Worm (Caenorhabditis elegans): Measurements from ENCODE around the gene C25A8.2.

C25A8.2 gene

DNA sequence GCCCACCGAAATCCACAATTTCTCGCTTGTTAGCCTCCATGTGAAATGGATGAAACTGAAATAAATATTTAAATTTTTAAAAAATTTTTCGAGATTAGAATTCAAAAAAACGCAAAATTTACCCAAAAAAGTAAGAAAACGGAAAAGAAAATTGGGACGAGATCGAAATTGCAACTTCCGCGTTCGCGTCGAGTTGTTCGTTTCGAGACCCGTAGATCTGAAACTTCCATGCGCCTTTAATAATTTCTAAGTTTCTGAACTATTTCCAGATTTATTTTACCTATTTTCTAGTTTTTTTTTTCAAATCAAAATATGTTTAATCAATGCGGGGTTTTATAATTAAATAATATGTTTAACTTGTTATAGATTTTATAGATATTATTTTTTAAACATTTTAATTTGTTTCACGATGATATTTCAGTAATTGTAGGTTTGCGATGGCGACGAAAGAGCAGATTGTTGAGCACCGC is 32.5 kb upstream of the C25A8.2 start, which contains the start of the genes pgl-1 and him-3:
pgl-1 (minus strand) TSS at position 230 of the 470 bp plus-strand sequence.
him-3 (plus strand) TSS at position 420 of the 470 bp plus-strand sequence.
- TF ChIP-seq ets-7 (tag; optimal IDR thresholded peaks at IDR 0.05) (no peak), scrt-1 (GFP tag; IDR thresholded peaks at IDR 0.05) (no peak), B0310.2 (tag; optimal IDR thresholded peaks at IDR 0.05) (no peak), tbx-11 (GFP tag; IDR thresholded peaks at IDR 0.05) (no peak), hmbx-1 (tag; optimal IDR thresholded peaks at IDR 0.05) (no peak), tra-4 (tag; optimal IDR thresholded peaks at IDR 0.05) (no peak), ceh-13 (GFP tag; optimal IDR thresholded peaks at IDR 0.05) (no peak), sea-1 (GFP tag; conservative IDR thresholded peaks at IDR 0.05) (no peak)

DNA sequence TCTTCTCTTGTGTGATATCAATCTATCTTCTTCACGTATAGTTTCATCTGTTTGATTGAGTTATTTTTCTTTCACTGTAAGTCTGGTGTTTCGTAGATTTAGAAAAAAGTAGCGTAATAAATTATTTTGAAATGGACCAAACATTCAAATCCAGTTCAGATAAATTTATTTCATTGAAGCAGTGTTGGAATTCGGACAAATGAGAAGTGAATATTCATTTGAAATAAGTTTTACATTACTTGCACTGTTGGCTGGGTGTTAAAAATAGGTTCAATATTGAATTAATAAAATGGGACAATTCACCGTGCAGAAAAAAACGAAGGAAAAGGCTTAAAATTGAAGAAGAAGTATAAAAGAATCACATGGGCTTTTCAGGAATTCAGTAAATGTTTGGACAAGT is 31.0 kb upstream of the C25A8.2 start:
- TF ChIP-seq tbx-37 (GFP tag; conservative IDR thresholded peaks at IDR 0.05) (no peak), F13C5.2 (tag; optimal IDR thresholded peaks at IDR 0.05) (no peak), B0310.2 (tag; optimal IDR thresholded peaks at IDR 0.05) (no peak), hnd-1 (tag; optimal IDR thresholded peaks at IDR 0.05) (no peak), hmg-4 (GFP tag; optimal IDR thresholded peaks at IDR 0.05) (no peak), ceh-36 (tag; optimal IDR thresholded peaks at IDR 0.05) (no peak), ceh-13 (GFP tag; optimal IDR thresholded peaks at IDR 0.05) (no peak), flt-1 (GFP tag; IDR thresholded peaks at IDR 0.05) (no peak), tra-4 (tag; optimal IDR thresholded peaks at IDR 0.05) (no peak), sea-1 (GFP tag; conservative IDR thresholded peaks at IDR 0.05) (no peak), pes-1 (GFP tag; IDR thresholded peaks at IDR 0.05) (no peak), tbx-11 (GFP tag; IDR thresholded peaks at IDR 0.05) (no peak), aly-1 (tag; optimal IDR thresholded peaks at IDR 0.05) (no peak), hmbx-1 (tag; optimal IDR thresholded peaks at IDR 0.05) (no peak), ets-7 (tag; optimal IDR thresholded peaks at IDR 0.05) (no peak), scrt-1 (GFP tag; IDR thresholded peaks at IDR 0.05) (no peak), ama-1 (optimal IDR thresholded peaks at IDR 0.05) (no peak)

DNA sequence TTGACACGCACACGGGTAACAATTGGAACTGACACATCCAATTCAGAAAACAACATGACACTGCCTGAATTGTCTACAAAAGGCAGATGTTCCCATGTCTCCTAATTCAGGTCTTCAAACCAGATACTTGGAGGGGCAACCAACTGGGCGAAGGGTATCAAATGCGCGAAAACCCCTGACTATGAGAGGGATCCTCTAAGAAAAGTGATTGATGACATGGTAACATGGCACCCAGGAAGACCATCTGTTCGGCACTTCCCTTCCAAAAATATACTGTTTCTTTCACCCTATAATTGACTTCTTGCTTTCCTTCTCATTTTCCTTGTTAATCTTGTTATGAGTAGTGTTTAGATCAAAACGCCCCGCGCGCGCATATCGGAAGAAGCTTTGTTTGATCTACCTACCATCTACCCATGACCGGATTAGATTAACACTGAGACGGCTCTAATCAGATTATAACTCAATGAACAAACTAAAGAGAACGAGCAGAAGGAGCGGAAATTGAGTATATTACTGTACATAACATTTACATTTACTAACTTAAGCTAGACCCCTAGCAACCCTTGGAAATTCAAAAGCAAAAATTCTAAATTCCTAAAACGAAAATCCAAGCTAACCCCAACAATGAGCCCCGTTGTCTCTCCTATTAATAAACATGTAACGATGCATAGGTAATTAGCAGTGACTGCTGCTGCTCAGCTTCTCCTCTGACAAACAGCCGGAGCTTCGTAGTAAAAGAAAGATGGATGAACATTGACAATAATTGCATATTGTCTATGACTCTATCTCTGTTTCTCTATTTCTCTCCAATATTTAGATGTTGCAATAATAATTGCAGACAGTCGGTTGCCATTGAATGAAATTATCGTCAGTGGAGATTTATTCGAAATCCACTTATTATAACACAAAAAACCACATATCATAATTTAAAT is 24.9 kb upstream of the C25A8.2 start:
- peak; percentile 3 for TF ChIP-seq ceh-36 (tag; optimal IDR thresholded peaks at IDR 0.05)
- TF ChIP-seq sea-1 (GFP tag; conservative IDR thresholded peaks at IDR 0.05), result no peak

DNA sequence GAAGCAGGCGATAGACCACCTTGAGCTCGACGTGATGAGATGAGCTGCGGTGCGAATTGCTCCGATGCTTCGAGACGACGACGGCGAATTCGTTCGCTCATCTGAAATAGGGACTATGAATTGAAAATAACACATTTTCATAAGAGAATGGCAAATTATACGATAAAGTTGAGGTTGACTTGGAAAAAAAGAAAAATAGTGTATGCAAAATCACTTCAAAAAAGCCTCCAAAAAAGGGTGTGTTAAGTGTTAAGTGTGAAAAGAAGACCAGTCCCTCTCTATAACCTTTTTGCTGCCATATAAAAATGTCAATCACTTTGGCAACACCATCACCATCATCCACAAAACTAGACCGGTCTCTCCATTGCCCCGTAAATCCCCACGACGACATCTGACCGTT is 22.8 kb upstream of the C25A8.2 start, which contains the start of gene prkl-1:
prkl-1 (minus strand) TSS at position 101 of the 400 bp plus-strand sequence.
- TF ChIP-seq pes-1 (GFP tag; IDR thresholded peaks at IDR 0.05) (no peak), aly-1 (tag; optimal IDR thresholded peaks at IDR 0.05) (no peak), ceh-13 (GFP tag; optimal IDR thresholded peaks at IDR 0.05) (no peak), F13C5.2 (tag; optimal IDR thresholded peaks at IDR 0.05) (no peak), sea-1 (GFP tag; conservative IDR thresholded peaks at IDR 0.05) (no peak), B0310.2 (tag; optimal IDR thresholded peaks at IDR 0.05) (no peak), flt-1 (GFP tag; IDR thresholded peaks at IDR 0.05) (no peak), scrt-1 (GFP tag; IDR thresholded peaks at IDR 0.05) (no peak), tbx-37 (GFP tag; conservative IDR thresholded peaks at IDR 0.05) (no peak), tbx-11 (GFP tag; IDR thresholded peaks at IDR 0.05) (no peak), ets-7 (tag; optimal IDR thresholded peaks at IDR 0.05) (no peak), ceh-36 (tag; optimal IDR thresholded peaks at IDR 0.05) (no peak), hnd-1 (tag; optimal IDR thresholded peaks at IDR 0.05) (no peak), hmbx-1 (tag; optimal IDR thresholded peaks at IDR 0.05) (no peak)

DNA sequence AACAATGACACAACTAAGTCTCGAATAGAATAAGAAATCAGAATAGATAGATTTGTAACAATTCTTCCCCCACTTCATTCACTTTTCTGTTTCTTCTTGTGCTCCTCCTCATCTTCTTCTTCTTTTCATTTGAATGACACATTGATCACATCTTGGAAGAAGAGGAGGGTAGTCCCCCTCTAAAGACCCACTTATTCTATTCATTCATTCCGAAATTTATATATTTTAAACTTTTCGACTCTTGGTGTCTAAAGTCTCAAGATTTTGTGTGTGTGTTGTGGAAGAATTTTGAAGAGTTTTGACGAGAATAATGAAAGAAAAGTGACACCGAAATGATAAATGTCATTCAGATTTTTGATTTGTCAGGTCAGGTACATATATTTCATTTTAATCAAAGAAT is 18.6 kb upstream of the C25A8.2 start:
- TF ChIP-seq ama-1 (optimal IDR thresholded peaks at IDR 0.05), result no peak

DNA sequence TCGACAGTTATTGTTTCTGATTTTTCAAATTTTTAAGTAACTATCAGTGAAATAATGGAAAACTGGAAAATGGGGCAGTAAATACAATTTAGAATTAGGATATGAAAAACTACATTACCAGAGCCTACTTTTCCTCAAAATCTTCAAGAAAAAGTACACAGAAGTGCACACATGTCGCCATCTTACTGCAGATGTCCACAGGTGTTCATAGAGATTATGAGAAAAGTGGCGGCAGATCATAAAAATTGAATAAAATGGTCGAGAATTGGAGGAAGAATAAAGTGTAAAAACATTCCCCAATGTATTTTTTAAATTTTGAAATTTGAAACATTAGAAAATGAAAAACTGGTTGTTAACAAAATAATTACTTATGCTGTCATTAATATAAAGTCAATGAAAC is 11.7 kb upstream of the C25A8.2 start:
- TF ChIP-seq tra-4 (tag; optimal IDR thresholded peaks at IDR 0.05) (no peak), hnd-1 (tag; optimal IDR thresholded peaks at IDR 0.05) (no peak), ceh-36 (tag; optimal IDR thresholded peaks at IDR 0.05) (no peak), B0310.2 (tag; optimal IDR thresholded peaks at IDR 0.05) (no peak), flt-1 (GFP tag; IDR thresholded peaks at IDR 0.05) (no peak), scrt-1 (GFP tag; IDR thresholded peaks at IDR 0.05) (no peak), sea-1 (GFP tag; conservative IDR thresholded peaks at IDR 0.05) (no peak), ceh-13 (GFP tag; optimal IDR thresholded peaks at IDR 0.05) (no peak), tbx-11 (GFP tag; IDR thresholded peaks at IDR 0.05) (no peak), F13C5.2 (tag; optimal IDR thresholded peaks at IDR 0.05) (no peak), ama-1 (optimal IDR thresholded peaks at IDR 0.05) (no peak), hmg-4 (GFP tag; optimal IDR thresholded peaks at IDR 0.05) (no peak)

DNA sequence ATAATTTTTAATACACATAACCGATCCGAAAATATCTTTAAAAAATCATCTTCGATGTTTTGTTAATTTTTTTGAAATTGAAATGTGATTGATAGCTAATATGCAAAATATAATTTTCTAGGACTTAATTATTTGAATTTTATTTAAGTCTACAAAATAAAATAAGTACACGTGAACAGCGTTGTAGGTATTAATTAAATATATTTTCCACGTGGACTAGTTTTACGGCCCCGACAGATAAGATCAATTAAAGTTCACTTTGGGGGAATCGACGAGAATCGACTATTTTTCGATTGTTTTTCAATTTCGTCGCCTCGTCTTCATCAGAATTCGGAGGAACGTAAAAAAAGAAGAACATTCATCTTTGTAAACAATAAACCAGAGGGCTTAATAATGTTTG is 10.4 kb upstream of the C25A8.2 start, which contains the start of gene C25A8.5:
C25A8.5 (plus strand) TSS at position 301 of the 400 bp plus-strand sequence.
- TF ChIP-seq ceh-13 (GFP tag; optimal IDR thresholded peaks at IDR 0.05) (no peak), tra-4 (tag; optimal IDR thresholded peaks at IDR 0.05) (no peak), flt-1 (GFP tag; IDR thresholded peaks at IDR 0.05) (no peak), tbx-11 (GFP tag; IDR thresholded peaks at IDR 0.05) (no peak), scrt-1 (GFP tag; IDR thresholded peaks at IDR 0.05) (no peak), ets-7 (tag; optimal IDR thresholded peaks at IDR 0.05) (no peak), hmg-4 (GFP tag; optimal IDR thresholded peaks at IDR 0.05) (no peak), hmbx-1 (tag; optimal IDR thresholded peaks at IDR 0.05) (no peak), aly-1 (tag; optimal IDR thresholded peaks at IDR 0.05) (no peak), sea-1 (GFP tag; conservative IDR thresholded peaks at IDR 0.05) (no peak), ceh-36 (tag; optimal IDR thresholded peaks at IDR 0.05) (no peak), B0310.2 (tag; optimal IDR thresholded peaks at IDR 0.05) (no peak), ama-1 (optimal IDR thresholded peaks at IDR 0.05) (no peak), hnd-1 (tag; optimal IDR thresholded peaks at IDR 0.05) (no peak), pes-1 (GFP tag; IDR thresholded peaks at IDR 0.05) (no peak), tbx-37 (GFP tag; conservative IDR thresholded peaks at IDR 0.05) (no peak), F13C5.2 (tag; optimal IDR thresholded peaks at IDR 0.05) (no peak)

All from whole organism, early embryonic.